In genomic region chrX:1171018-1171417, dm6 we compare ENCODE assay signal across 1 fruit fly cellular context.
TF ChIP-seq lines count a peak whose summit lies in the region.

No protein-coding gene starts in this region.

TF ChIP-seq in whole organism, embryonic, 481 proteins besides CTCF, POLR2A, EP300 and RAD21 (continued from another document):
- peak; percentile 57 for TF ChIP-seq nmo (GFP tag; optimal IDR thresholded peaks at IDR 0.05; lab: Kevin White, UChicago)
- peak; percentile 33 for TF ChIP-seq Sox102F (GFP tag; optimal IDR thresholded peaks at IDR 0.05; lab: Kevin White, UChicago)
- peak; percentile 62 for TF ChIP-seq GATAe (GFP tag; conservative IDR thresholded peaks at IDR 0.05; lab: Robert Waterston, UW)
- no peak for TF ChIP-seq Neu2 (GFP tag; optimal IDR thresholded peaks at IDR 0.05; lab: Kevin White, UChicago; ENCODE audit: borderline replicate concordance)
- peak; percentile 74 for TF ChIP-seq Meics (GFP tag; optimal IDR thresholded peaks at IDR 0.05; lab: Kevin White, UChicago)
- TF ChIP-seq D19A (tag; optimal IDR thresholded peaks at IDR 0.05; lab: Kevin White, UChicago) = peak; percentile 40
- peak; percentile 54 for TF ChIP-seq lilli (GFP tag; optimal IDR thresholded peaks at IDR 0.05; lab: Kevin White, UChicago)
- TF ChIP-seq pzg (GFP tag; optimal IDR thresholded peaks at IDR 0.05; lab: Kevin White, UChicago) = no peak
- TF ChIP-seq Oli (tag; optimal IDR thresholded peaks at IDR 0.05; lab: Kevin White, UChicago) = peak; percentile 66
- TF ChIP-seq al (GFP tag; IDR thresholded peaks at IDR 0.05; lab: Robert Waterston, UW) = 0 out of 2 replicates have a peak, but pooled peaks have one; percentile 15
- TF ChIP-seq CG11560 (tag; IDR thresholded peaks at IDR 0.05; lab: Robert Waterston, UW) = no peak
- TF ChIP-seq CG32532 (GFP tag; IDR thresholded peaks at IDR 0.05; lab: Robert Waterston, UW) = peak; percentile 34
- TF ChIP-seq CG7963 (GFP tag; IDR thresholded peaks at IDR 0.05; lab: Robert Waterston, UW; ENCODE audit: partially characterized antibody) = no peak
- TF ChIP-seq CG12659 (GFP tag; optimal IDR thresholded peaks at IDR 0.05; lab: Kevin White, UChicago) = peak; percentile 56
- TF ChIP-seq CoRest (tag; optimal IDR thresholded peaks at IDR 0.05; lab: Kevin White, UChicago) = peak; percentile 65
- peak; percentile 11 for TF ChIP-seq Blimp-1 (GFP tag; optimal IDR thresholded peaks at IDR 0.05; lab: Kevin White, UChicago)
- TF ChIP-seq CG13775 (GFP tag; optimal IDR thresholded peaks at IDR 0.05; lab: Kevin White, UChicago) = peak; percentile 51
- peak; percentile 66 for TF ChIP-seq row (GFP tag; IDR thresholded peaks at IDR 0.05; lab: Robert Waterston, UW)
- TF ChIP-seq D (optimal IDR thresholded peaks at IDR 0.05; lab: Kevin White, UChicago) = no peak
- peak; percentile 4 for TF ChIP-seq D (GFP tag; optimal IDR thresholded peaks at IDR 0.05; lab: Kevin White, UChicago)
- 0 out of 2 replicates have a peak, but pooled peaks have one; percentile 25 for TF ChIP-seq CG3847 (GFP tag; IDR thresholded peaks at IDR 0.05; lab: Robert Waterston, UW)
- TF ChIP-seq Adf1 (GFP tag; IDR thresholded peaks at IDR 0.05; lab: Robert Waterston, UW) = no peak
- peak; percentile 9 for TF ChIP-seq CG9817 (tag; optimal IDR thresholded peaks at IDR 0.05; lab: Kevin White, UChicago)
- peak; percentile 57 for TF ChIP-seq Atf6 (GFP tag; IDR thresholded peaks at IDR 0.05; lab: Robert Waterston, UW)
- TF ChIP-seq tap (tag; optimal IDR thresholded peaks at IDR 0.05; lab: Kevin White, UChicago) = peak; percentile 21
- peak; percentile 76 for TF ChIP-seq CG2678 (tag; optimal IDR thresholded peaks at IDR 0.05; lab: Kevin White, UChicago)
- no peak for TF ChIP-seq sna (GFP tag; IDR thresholded peaks at IDR 0.05; lab: Robert Waterston, UW; ENCODE audit: partially characterized antibody)
- no peak for TF ChIP-seq mld (GFP tag; IDR thresholded peaks at IDR 0.05; lab: Robert Waterston, UW; ENCODE audit: partially characterized antibody)
- peak; percentile 4 for TF ChIP-seq CG16815 (GFP tag; optimal IDR thresholded peaks at IDR 0.05; lab: Kevin White, UChicago)
- TF ChIP-seq fd64A (GFP tag; optimal IDR thresholded peaks at IDR 0.05; lab: Kevin White, UChicago) = no peak
- no peak for TF ChIP-seq insv (GFP tag; optimal IDR thresholded peaks at IDR 0.05; lab: Kevin White, UChicago)
- no peak for TF ChIP-seq Asciz (GFP tag; optimal IDR thresholded peaks at IDR 0.05; lab: Kevin White, UChicago)
- no peak for TF ChIP-seq BEAF-32 (GFP tag; optimal IDR thresholded peaks at IDR 0.05; lab: Kevin White, UChicago)
- no peak for TF ChIP-seq jing (GFP tag; optimal IDR thresholded peaks at IDR 0.05; lab: Kevin White, UChicago)
- no peak for TF ChIP-seq z (GFP tag; IDR thresholded peaks at IDR 0.05; lab: Robert Waterston, UW)
- no peak for TF ChIP-seq Hr39 (optimal IDR thresholded peaks at IDR 0.05; lab: Kevin White, UChicago)
- no peak for TF ChIP-seq CG8944 (GFP tag; optimal IDR thresholded peaks at IDR 0.05; lab: Kevin White, UChicago)
- no peak for TF ChIP-seq pfk (GFP tag; optimal IDR thresholded peaks at IDR 0.05; lab: Kevin White, UChicago)
- no peak for TF ChIP-seq CG11093 (GFP tag; IDR thresholded peaks at IDR 0.05; lab: Robert Waterston, UW)
- no peak for TF ChIP-seq zfh1 (GFP tag; IDR thresholded peaks at IDR 0.05; lab: Robert Waterston, UW)
- TF ChIP-seq CG10321 (GFP tag; IDR thresholded peaks at IDR 0.05; lab: Robert Waterston, UW) = no peak
- TF ChIP-seq CG4820 (GFP tag; optimal IDR thresholded peaks at IDR 0.05; lab: Kevin White, UChicago) = peak; percentile 8
- TF ChIP-seq CG13894 (tag; optimal IDR thresholded peaks at IDR 0.05; lab: Kevin White, UChicago) = no peak
- TF ChIP-seq dpn (GFP tag; optimal IDR thresholded peaks at IDR 0.05; lab: Kevin White, UChicago) = peak; percentile 33 to 38
- TF ChIP-seq CG12104 (GFP tag; optimal IDR thresholded peaks at IDR 0.05; lab: Kevin White, UChicago) = peak; percentile 5
- TF ChIP-seq nerfin-2 (GFP tag; IDR thresholded peaks at IDR 0.05; lab: Robert Waterston, UW; ENCODE audit: partially characterized antibody) = no peak
- TF ChIP-seq CG2120 (GFP tag; optimal IDR thresholded peaks at IDR 0.05; lab: Kevin White, UChicago) = peak; percentile 68
